Worm (Caenorhabditis elegans) whole organism, L4 larva: ENCODE results near the gene far-4.
"Not testable (repeated sequence)": the region's sequence is repeated elsewhere in the genome, so short reads cannot be mapped to it uniquely, and the experiment has no call there.

Experiments
- D1046.2 ChIP-seq: fragments of 200-800 bp; sonication (Bioruptor generic); IDR thresholded peaks from 2 replicates; pipeline ENCODE4 v1.3.6; 2022; ENCODE audit warnings: missing genetic modification characterization, missing compliant biosample characterization
- F37D6.2 ChIP-seq: sonication (generic microtip); optimal IDR thresholded peaks from 2 replicates; lab custom pipeline; 2016; ENCODE audit warnings: mild to moderate bottlenecking, missing genetic modification characterization, missing compliant biosample characterization
- T20F7.1 ChIP-seq: fragments of 200-800 bp; sonication (Bioruptor generic); optimal IDR thresholded peaks from 2 replicates; lab custom pipeline; 2018; ENCODE audit warnings: mild to moderate bottlenecking, missing genetic modification characterization, missing compliant biosample characterization
- T26A8.4 ChIP-seq: fragments of 200-800 bp; sonication (Bioruptor generic); IDR thresholded peaks from 2 replicates; pipeline ENCODE4 v1.3.6; 2022; ENCODE audit warnings: missing genetic modification characterization, missing compliant biosample characterization
- Y48G9A.11 ChIP-seq: fragments of 200-800 bp; sonication (Bioruptor generic); IDR thresholded peaks from 2 replicates; pipeline ENCODE4 v1.3.6; 2022; ENCODE audit warnings: missing genetic modification reagents, missing genetic modification characterization, missing compliant biosample characterization
- Y75B8A.6 ChIP-seq: fragments of 200-800 bp; sonication (Bioruptor generic); IDR thresholded peaks from 2 replicates; pipeline ENCODE4 v1.3.6; 2022; ENCODE audit warnings: missing genetic modification reagents, missing genetic modification characterization, missing compliant biosample characterization
- aha-1 ChIP-seq: fragments of 150-350 bp; peaks from one replicate; lab custom pipeline; 2014; ENCODE audit warnings: missing biosample characterization, missing genetic modification characterization
- arid-1 ChIP-seq: fragments of 200-800 bp; sonication (Bioruptor generic); conservative IDR thresholded peaks from 2 replicates; pipeline ENCODE4 v1.3.6; 2022; ENCODE audit warnings: missing genetic modification reagents, missing genetic modification characterization, missing compliant biosample characterization
- ceh-20 ChIP-seq: fragments of 200-800 bp; sonication (Bioruptor generic); IDR thresholded peaks from 2 replicates; pipeline ENCODE4 v1.3.6; 2022; ENCODE audit warnings: missing genetic modification reagents, missing genetic modification characterization, missing compliant biosample characterization
- ceh-44 ChIP-seq: fragments of 200-800 bp; sonication (Bioruptor generic); IDR thresholded peaks from 2 replicates; pipeline ENCODE4 v1.3.6; 2022; ENCODE audit warnings: missing genetic modification reagents, missing genetic modification characterization, missing compliant biosample characterization
- ctbp-1 ChIP-seq: fragments of 200-800 bp; sonication (Bioruptor generic); IDR thresholded peaks from 2 replicates; pipeline ENCODE4 v1.3.6; 2022; ENCODE audit warnings: missing genetic modification reagents, missing genetic modification characterization, missing compliant biosample characterization
- daf-16 ChIP-seq, 3 experiments: sonication (generic microtip); optimal IDR thresholded peaks; 2 replicates each; lab custom pipeline; 2016 to 2017; ENCODE audit warnings: missing genetic modification characterization in 3 of 3, missing genetic modification reagents in 3 of 3, mild to moderate bottlenecking in 2 of 3, missing compliant biosample characterization in 2 of 3, missing biosample characterization in 1 of 3, moderate library complexity in 1 of 3
- daf-8 ChIP-seq: fragments of 200-800 bp; sonication (Bioruptor generic); IDR thresholded peaks from 2 replicates; pipeline ENCODE4 v1.3.6; 2022; ENCODE audit warnings: missing genetic modification characterization, missing compliant biosample characterization
- dmd-6 ChIP-seq: fragments of 200-800 bp; sonication (Bioruptor generic); IDR thresholded peaks from 2 replicates; pipeline ENCODE4 v1.3.6; 2022; ENCODE audit warnings: missing genetic modification reagents, missing genetic modification characterization, missing compliant biosample characterization
- dpl-1 ChIP-seq: fragments of 150-350 bp; optimal IDR thresholded peaks from 2 replicates; lab custom pipeline; 2014; ENCODE audit warnings: missing biosample characterization, missing genetic modification reagents, missing genetic modification characterization
- dve-1 ChIP-seq: sonication (generic microtip); optimal IDR thresholded peaks from 2 replicates; lab custom pipeline; 2017; ENCODE audit warnings: antibody characterized with exemption, mild to moderate bottlenecking, missing genetic modification characterization, missing compliant biosample characterization; ENCODE audit not compliant: insufficient read depth
- hif-1 ChIP-seq, 2 experiments: sonication (generic microtip); optimal IDR thresholded peaks; 2 replicates each; lab custom pipeline; 2016 to 2017; ENCODE audit warnings: missing compliant biosample characterization in 2 of 2, missing genetic modification characterization in 2 of 2, missing genetic modification reagents in 2 of 2, missing genotype in 2 of 2, mild to moderate bottlenecking in 1 of 2
- hlh-11 ChIP-seq: fragments of 200-800 bp; sonication (Bioruptor generic); optimal IDR thresholded peaks from 2 replicates; lab custom pipeline; 2018; ENCODE audit warnings: mild to moderate bottlenecking, missing genetic modification characterization, missing compliant biosample characterization
- hlh-30 ChIP-seq: sonication (generic microtip); optimal IDR thresholded peaks from 2 replicates; lab custom pipeline; 2017; ENCODE audit warnings: antibody characterized with exemption, mild to moderate bottlenecking, missing genetic modification characterization, missing compliant biosample characterization; ENCODE audit not compliant: insufficient read depth
- hmg-1.1 ChIP-seq: fragments of 200-800 bp; sonication (Bioruptor generic); IDR thresholded peaks from 2 replicates; pipeline ENCODE4 v1.3.6; 2022; ENCODE audit warnings: missing genetic modification reagents, missing genetic modification characterization, missing compliant biosample characterization
- lim-7 ChIP-seq: fragments of 200-800 bp; sonication (Bioruptor generic); IDR thresholded peaks from 2 replicates; pipeline ENCODE4 v1.3.6; 2022; ENCODE audit warnings: missing genetic modification characterization, missing compliant biosample characterization
- lin-1 ChIP-seq: fragments of 200-800 bp; sonication (Bioruptor generic); IDR thresholded peaks from 2 replicates; pipeline ENCODE4 v1.3.6; 2022; ENCODE audit warnings: missing genetic modification reagents, missing genetic modification characterization, missing compliant biosample characterization
- lin-15B ChIP-seq: fragments of 150-350 bp; sonication (generic microtip); optimal IDR thresholded peaks from 3 replicates; lab custom pipeline; 2014; ENCODE audit warnings: missing biosample characterization, missing genetic modification characterization
- lin-29 ChIP-seq: fragments of 200-800 bp; sonication (Bioruptor generic); IDR thresholded peaks from 2 replicates; pipeline ENCODE4 v1.3.6; 2022; ENCODE audit warnings: missing genetic modification reagents, missing genetic modification characterization, missing compliant biosample characterization
- lin-38 ChIP-seq: fragments of 200-800 bp; sonication (Bioruptor generic); IDR thresholded peaks from 2 replicates; pipeline ENCODE4 v1.3.6; 2022; ENCODE audit warnings: missing genetic modification reagents, missing genetic modification characterization, missing compliant biosample characterization
- lsy-2 ChIP-seq, 2 experiments: fragments of 150-350 bp in 1 of 2; sonication (generic microtip) in 1 of 2; optimal IDR thresholded peaks; 2 replicates each; lab custom pipeline; 2014 to 2017; ENCODE audit warnings: missing biosample characterization in 2 of 2, missing genetic modification characterization in 2 of 2
- madf-5 ChIP-seq, 2 experiments: fragments of 200-800 bp; sonication (Bioruptor generic); IDR thresholded peaks; 2 replicates each; pipeline ENCODE4 v1.3.6; 2022; ENCODE audit warnings: missing compliant biosample characterization in 2 of 2, missing genetic modification characterization in 2 of 2
- madf-9 ChIP-seq: fragments of 200-800 bp; sonication (Bioruptor generic); conservative IDR thresholded peaks from 2 replicates; pipeline ENCODE4 v1.3.6; 2022; ENCODE audit warnings: missing genetic modification reagents, missing genetic modification characterization, missing compliant biosample characterization
- mep-1 ChIP-seq: fragments of 150-350 bp; sonication (generic microtip); optimal IDR thresholded peaks from 3 replicates; lab custom pipeline; 2014; ENCODE audit warnings: missing biosample characterization, missing genetic modification characterization
- mes-2 ChIP-seq: sonication (generic microtip); optimal IDR thresholded peaks from 2 replicates; lab custom pipeline; 2016; ENCODE audit warnings: missing genotype, mild to moderate bottlenecking, missing genetic modification characterization, missing compliant biosample characterization; ENCODE audit not compliant: poor library complexity, severe bottlenecking
- mxl-2 ChIP-seq: fragments of 200-800 bp; sonication (Bioruptor generic); conservative IDR thresholded peaks from 2 replicates; pipeline ENCODE4 v1.3.6; 2022; ENCODE audit warnings: missing genetic modification reagents, missing genetic modification characterization, missing compliant biosample characterization
- mxl-3 ChIP-seq: fragments of 200-800 bp; sonication (Bioruptor generic); optimal IDR thresholded peaks from 2 replicates; lab custom pipeline; 2018; ENCODE audit warnings: mild to moderate bottlenecking, missing genetic modification characterization, missing compliant biosample characterization
- nhr-102 ChIP-seq: sonication (generic microtip); optimal IDR thresholded peaks from 2 replicates; lab custom pipeline; 2016; ENCODE audit warnings: mild to moderate bottlenecking, missing genetic modification characterization, moderate library complexity, missing compliant biosample characterization
- nhr-11 ChIP-seq: fragments of 150-350 bp; optimal IDR thresholded peaks from 2 replicates; lab custom pipeline; 2014; ENCODE audit warnings: missing biosample characterization, missing genetic modification characterization
- nhr-42 ChIP-seq: fragments of 200-800 bp; sonication (Bioruptor generic); IDR thresholded peaks from 2 replicates; pipeline ENCODE4 v1.3.6; 2022; ENCODE audit warnings: missing genetic modification characterization, missing compliant biosample characterization
- nhr-48 ChIP-seq: sonication (generic microtip); optimal IDR thresholded peaks from 2 replicates; lab custom pipeline; 2016; ENCODE audit warnings: mild to moderate bottlenecking, missing genetic modification characterization, missing compliant biosample characterization
- nhr-77 ChIP-seq: fragments of 150-350 bp; optimal IDR thresholded peaks from 2 replicates; lab custom pipeline; 2014; ENCODE audit warnings: missing biosample characterization, missing genetic modification characterization
- pha-4 ChIP-seq, 2 experiments: fragments of 150-350 bp in 1 of 2; fragments of 200-800 bp in 1 of 2; sonication (Bioruptor generic) in 1 of 2; IDR thresholded peaks in 1 of 2; optimal IDR thresholded peaks in 1 of 2; 2 replicates each; pipeline versions ENCODE4 v1.3.6 to Lab custom; 2014 to 2022; ENCODE audit warnings: missing genetic modification characterization in 2 of 2, missing genetic modification reagents in 2 of 2, missing biosample characterization in 1 of 2, missing compliant biosample characterization in 1 of 2
- rbr-2 ChIP-seq: sonication (generic microtip); optimal IDR thresholded peaks from 2 replicates; lab custom pipeline; 2016; ENCODE audit warnings: missing genotype, missing genetic modification characterization, missing compliant biosample characterization
- saeg-2 ChIP-seq: fragments of 200-800 bp; sonication (Bioruptor generic); IDR thresholded peaks from 2 replicates; pipeline ENCODE4 v1.3.6; 2022; ENCODE audit warnings: missing genetic modification reagents, missing genetic modification characterization, missing compliant biosample characterization
- spr-1 ChIP-seq: sonication (generic microtip); optimal IDR thresholded peaks from 2 replicates; lab custom pipeline; 2016; ENCODE audit warnings: mild to moderate bottlenecking, missing genetic modification characterization, missing compliant biosample characterization
- spr-3 ChIP-seq: fragments of 200-800 bp; sonication (Bioruptor generic); optimal IDR thresholded peaks from 2 replicates; lab custom pipeline; 2018; ENCODE audit warnings: mild to moderate bottlenecking, missing genetic modification characterization, missing compliant biosample characterization
- tra-1 ChIP-seq: fragments of 200-800 bp; sonication (Bioruptor generic); IDR thresholded peaks from 2 replicates; pipeline ENCODE4 v1.3.6; 2022; ENCODE audit warnings: missing genetic modification reagents, missing genetic modification characterization, missing compliant biosample characterization
- unc-130 ChIP-seq: sonication (generic microtip); optimal IDR thresholded peaks from 2 replicates; lab custom pipeline; 2016; ENCODE audit warnings: missing genetic modification reagents, missing genetic modification characterization, missing compliant biosample characterization
- vab-7 ChIP-seq: fragments of 200-800 bp; sonication (Bioruptor generic); IDR thresholded peaks from 2 replicates; pipeline ENCODE4 v1.3.6; 2022; ENCODE audit warnings: missing genetic modification reagents, missing genetic modification characterization, missing compliant biosample characterization
- zfp-2 ChIP-seq: sonication (generic microtip); optimal IDR thresholded peaks from 2 replicates; lab custom pipeline; 2016; ENCODE audit warnings: mild to moderate bottlenecking, missing genetic modification characterization, missing compliant biosample characterization
- zfp-3 ChIP-seq: fragments of 200-800 bp; sonication (Bioruptor generic); conservative IDR thresholded peaks from 2 replicates; pipeline ENCODE4 v1.3.6; 2022; ENCODE audit warnings: missing genetic modification reagents, missing genetic modification characterization, missing compliant biosample characterization

Gene far-4

DNA sequence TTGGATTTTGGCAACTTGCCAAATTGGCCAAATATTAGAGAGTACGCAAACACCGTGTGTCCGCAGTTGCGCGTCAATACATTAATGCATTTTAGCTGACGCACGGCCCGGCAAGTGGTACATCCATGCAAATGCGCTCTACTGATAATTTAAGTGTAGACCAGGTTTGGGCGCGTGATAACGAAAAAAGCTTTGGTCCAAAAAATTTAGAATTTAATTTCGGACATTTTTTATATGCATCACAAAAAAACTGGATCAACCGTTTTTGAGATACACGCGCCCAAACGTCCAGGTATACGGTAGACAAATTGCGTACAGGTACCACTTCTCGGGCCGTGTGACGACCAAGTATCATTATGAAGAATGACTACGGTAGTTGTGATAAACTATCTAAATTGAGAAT is 31.5 kb downstream of the far-4 start, which contains the start of gene R186.8:
Gene R186.8 (minus strand): TSS at position 58 of the 403 bp plus-strand sequence.
- TF ChIP-seq Y48G9A.11 (GFP tag; lab: Robert Waterston, UW) (peak; percentile 52; the same call in 1 of the 2 replicates), rbr-2 (peak; percentile 86), aha-1 (tag; lab: Kevin White, UChicago) (peak; percentile 96), nhr-11 (tag; lab: Kevin White, UChicago) (peak; percentile 37), lin-29 (GFP tag; lab: Robert Waterston, UW) (peak; percentile 70), vab-7 (peak; percentile 71; the same call in 1 of the 2 replicates), mxl-2 (GFP tag; lab: Robert Waterston, UW) (peak; percentile 62), zfp-3 (GFP tag; lab: Robert Waterston, UW) (peak; percentile 87), hlh-30 (tag; lab: Kevin White, UChicago) (peak; percentile 43), hlh-11 (tag; lab: Kevin White, UChicago) (peak; percentile 79), arid-1 (GFP tag; lab: Robert Waterston, UW) (peak; percentile 72), Y75B8A.6 (GFP tag; lab: Robert Waterston, UW) (peak; percentile 45; the same call in 1 of the 2 replicates), daf-16 (GFP tag; optimal IDR thresholded peaks at IDR 0.05; lab: Kevin White, UChicago) (peak in 1 of 2 experiments; percentile 21), daf-16 (tag; optimal IDR thresholded peaks at IDR 0.05; lab: Kevin White, UChicago) (peak; percentile 35), dpl-1 (GFP tag; lab: Kevin White, UChicago) (peak; percentile 58), lin-38 (GFP tag; lab: Robert Waterston, UW) (peak; percentile 99), F37D6.2 (tag; lab: Kevin White, UChicago) (peak; percentile 37), ctbp-1 (peak; percentile 69; the same call in 1 of the 2 replicates), nhr-102 (peak; percentile 58), spr-1 (tag; lab: Kevin White, UChicago) (peak; percentile 47), unc-130 (GFP tag; lab: Kevin White, UChicago) (peak; percentile 66), T26A8.4 (GFP tag; lab: Robert Waterston, UW) (peak; percentile 87; the same call in 1 of the 2 replicates), saeg-2 (GFP tag; lab: Robert Waterston, UW) (0 out of 2 replicates have a peak, but pooled peaks have one; percentile 14), lin-1 (GFP tag; lab: Robert Waterston, UW) (peak; percentile 12; the same call in 1 of the 2 replicates), nhr-48 (tag; lab: Kevin White, UChicago) (peak; percentile 60), D1046.2 (GFP tag; lab: Robert Waterston, UW) (0 out of 2 replicates have a peak, but pooled peaks have one; percentile 41), mep-1 (tag; lab: Kevin White, UChicago) (peak; percentile 74), madf-5 (GFP tag; IDR thresholded peaks at IDR 0.05; lab: Robert Waterston, UW) (peak in 1 of 2 experiments; percentile 48; a peak in 1 of 4 replicates), spr-3 (GFP tag; lab: Kevin White, UChicago) (peak; percentile 38), madf-9 (peak; percentile 70; the same call in 1 of the 2 replicates), pha-4 (GFP tag; IDR thresholded peaks at IDR 0.05; lab: Robert Waterston, UW) (peak; percentile 77), zfp-2 (tag; lab: Kevin White, UChicago) (peak; percentile 72), daf-8 (0 out of 2 replicates have a peak, but pooled peaks have one; percentile 35), mxl-3 (peak; percentile 44), dmd-6 (peak; percentile 94), nhr-42 (GFP tag; lab: Robert Waterston, UW) (peak; percentile 88), dve-1 (tag; lab: Kevin White, UChicago) (peak; percentile 53), nhr-77 (tag; lab: Kevin White, UChicago) (peak; percentile 54), lim-7 (GFP tag; lab: Robert Waterston, UW) (0 out of 2 replicates have a peak, but pooled peaks have one; percentile 10), lin-15B (tag; lab: Kevin White, UChicago) (peak; percentile 18), ceh-44 (GFP tag; lab: Robert Waterston, UW) (peak; percentile 84), lsy-2 (tag; optimal IDR thresholded peaks at IDR 0.05; lab: Kevin White, UChicago) (peak in 1 of 2 experiments; percentile 93), ceh-20 (peak; percentile 82), hmg-1.1 (GFP tag; lab: Robert Waterston, UW) (peak; percentile 86), tra-1 (GFP tag; lab: Robert Waterston, UW) (peak; percentile 85), hif-1 (tag; optimal IDR thresholded peaks at IDR 0.05; lab: Kevin White, UChicago) (peak in 1 of 2 experiments; percentile 56), T20F7.1 (peak; percentile 92), mes-2 (tag; lab: Kevin White, UChicago) (peak; percentile 79)
- TF ChIP-seq pha-4 (tag; optimal IDR thresholded peaks at IDR 0.05; lab: Kevin White, UChicago), result not testable (repeated sequence)
